Fruit fly (Drosophila melanogaster) whole organism: ENCODE data around the gene CG9577.
"Not testable (repeated sequence)": the region's sequence is repeated elsewhere in the genome, so short reads cannot be mapped to it uniquely, and the experiment has no call there.

ENCODE experiments used
- CG8478 ChIP-seq: fragments of >200 bp; optimal IDR thresholded peaks from 2 replicates; lab custom pipeline; 2018; ENCODE audit warnings: inconsistent platforms
- Dll ChIP-seq: fragments of >200 bp; optimal IDR thresholded peaks from 2 replicates; lab custom pipeline; 2017
- EcR ChIP-seq, 2 experiments: fragments of >200 bp; optimal IDR thresholded peaks; 2 replicates each; lab custom pipeline; 2017; ENCODE audit warnings: missing biosample characterization in 2 of 2, missing genetic modification characterization in 2 of 2, missing genetic modification reagents in 2 of 2
- pan ChIP-seq: fragments of >200 bp; optimal IDR thresholded peaks from 2 replicates; lab custom pipeline; 2017
- psq ChIP-seq: fragments of >200 bp; optimal IDR thresholded peaks from 2 replicates; lab custom pipeline; 2017
- usp ChIP-seq: fragments of >200 bp; optimal IDR thresholded peaks from 2 replicates; lab custom pipeline; 2017; ENCODE audit warnings: missing biosample characterization, missing genetic modification characterization, mixed read lengths

Gene CG9577

DNA sequence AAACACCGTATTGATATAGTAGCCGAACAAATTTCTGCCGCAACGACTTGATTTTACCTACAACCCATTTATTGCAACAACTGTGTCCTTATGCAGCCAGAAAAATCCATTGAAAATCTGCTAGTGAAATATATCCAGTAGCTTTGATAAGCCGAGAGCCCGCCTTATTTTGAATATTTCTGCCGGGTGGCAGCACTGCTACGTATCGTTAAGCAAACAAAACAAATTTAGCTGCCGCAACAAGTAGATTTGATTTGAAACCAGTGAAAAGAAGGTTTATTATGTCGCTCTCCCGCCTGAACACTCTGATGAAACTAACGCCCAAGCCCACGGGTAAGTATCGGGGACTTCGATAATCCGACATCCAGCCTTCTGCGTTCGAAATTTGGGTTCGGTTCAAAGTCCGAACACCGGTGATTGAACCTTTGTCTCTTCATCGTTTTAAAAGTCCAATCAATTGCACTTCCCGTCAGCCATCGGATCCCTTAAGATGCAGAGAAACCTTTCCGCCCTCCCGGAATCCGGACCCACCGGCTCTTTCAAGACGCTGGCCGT, at the start of gene CG9577:
Gene CG9577, plus strand, starts transcription at position 190 of the 555 bp plus-strand sequence.
- no peak for TF ChIP-seq Dll
- TF ChIP-seq psq: no peak
- no peak for TF ChIP-seq pan

DNA sequence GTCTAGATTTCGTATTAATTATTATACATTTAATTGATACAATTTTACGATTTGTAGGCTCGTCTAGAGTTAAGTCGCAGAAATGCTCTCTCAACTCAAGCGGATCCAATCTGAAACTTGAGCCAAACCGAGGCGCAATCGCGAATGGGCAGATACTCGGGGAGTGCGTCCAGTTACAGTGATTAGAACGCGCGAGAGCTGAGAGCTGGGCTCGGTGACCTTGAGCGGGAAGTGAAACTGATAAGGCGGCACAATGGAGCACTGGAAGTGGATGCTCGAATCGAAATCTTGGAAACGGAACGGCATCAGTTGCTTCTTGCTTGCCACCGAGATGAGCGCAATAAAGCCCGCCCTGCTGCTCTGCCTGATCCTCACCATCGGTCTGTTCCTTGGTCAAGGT, 44.3 kb upstream of the CG9577 start, which contains the start of gene CG34331:
Gene CG34331, plus strand, starts transcription at position 301 of the 400 bp plus-strand sequence.
- no peak for TF ChIP-seq Dll
- no peak for TF ChIP-seq usp (GFP tag; lab: Kevin White, UChicago)
- no peak for TF ChIP-seq psq
- TF ChIP-seq pan: no peak

DNA sequence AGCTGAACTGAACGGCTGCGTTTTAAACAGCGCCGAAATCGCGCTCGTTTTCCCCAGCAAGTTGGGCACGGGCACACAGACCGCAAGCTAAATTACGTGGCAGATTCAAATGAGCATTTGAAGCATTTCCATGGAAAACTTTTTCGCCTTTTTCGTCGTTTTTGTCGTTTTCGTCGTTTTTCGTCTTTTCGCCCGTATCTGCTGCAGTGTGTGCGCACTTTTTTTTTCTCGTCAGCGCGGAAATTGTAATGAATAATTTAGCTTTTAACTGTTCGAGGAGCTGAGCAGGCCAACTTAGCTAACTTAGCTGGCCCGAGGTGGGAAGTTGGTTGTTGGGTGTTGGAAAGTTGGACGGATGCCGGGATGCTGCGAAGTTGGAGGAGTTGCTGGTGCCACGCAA, 36.9 kb upstream of the CG9577 start:
- TF ChIP-seq psq (no peak), usp (GFP tag; lab: Kevin White, UChicago) (no peak), EcR (GFP tag; optimal IDR thresholded peaks at IDR 0.05; lab: Kevin White, UChicago) (no peak), Dll (no peak), pan (no peak), CG8478 (lab: Kevin White, UChicago) (no peak)

DNA sequence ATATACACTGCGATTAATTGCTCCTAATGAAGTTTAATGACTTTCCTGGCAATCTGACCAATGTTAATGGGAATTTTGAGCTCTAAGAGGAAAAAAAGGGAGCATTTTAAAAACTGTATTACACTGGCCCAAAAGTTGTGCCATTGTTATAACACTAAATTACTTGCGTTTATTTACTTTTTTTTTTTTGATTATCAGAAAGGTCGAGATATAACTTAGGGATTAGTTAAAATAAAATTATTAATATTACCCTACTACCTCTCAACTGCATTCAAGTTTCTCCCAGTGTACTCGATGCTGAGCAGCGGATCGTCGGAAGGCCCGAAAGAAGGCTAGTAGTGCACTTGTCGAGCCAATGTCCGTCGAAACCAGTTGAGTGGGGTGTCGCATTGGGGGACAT, 36.0 kb upstream of the CG9577 start:
- TF ChIP-seq EcR (GFP tag; optimal IDR thresholded peaks at IDR 0.05; lab: Kevin White, UChicago) (no peak), Dll (no peak)

DNA sequence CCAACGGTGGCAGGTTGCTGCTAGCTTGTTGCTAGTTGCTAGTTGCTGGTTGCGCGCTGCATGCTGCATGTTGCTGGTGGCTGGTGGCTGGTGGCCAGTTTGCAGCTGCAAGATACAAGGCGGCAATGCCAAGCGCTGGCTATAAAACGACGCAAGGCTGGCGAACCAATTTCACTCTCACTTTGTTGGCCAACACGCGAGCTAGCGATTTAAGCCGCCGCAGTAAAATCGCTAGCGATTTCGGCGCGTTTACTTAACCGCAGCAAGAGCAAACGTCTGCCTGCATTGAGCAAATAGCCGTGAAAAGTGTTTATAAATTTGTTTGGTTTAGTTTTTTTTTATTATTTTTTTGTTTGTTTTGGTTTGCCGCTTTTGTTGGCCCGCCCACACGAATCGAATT, 33.0 kb upstream of the CG9577 start, which contains the start of gene CG15322:
Gene CG15322, plus strand, starts transcription at position 148 of the 400 bp plus-strand sequence.
- TF ChIP-seq CG8478 (lab: Kevin White, UChicago): no peak
- TF ChIP-seq EcR (GFP tag; optimal IDR thresholded peaks at IDR 0.05; lab: Kevin White, UChicago): no peak
- TF ChIP-seq psq: no peak
- no peak for TF ChIP-seq pan
- no peak for TF ChIP-seq usp (GFP tag; lab: Kevin White, UChicago)
- TF ChIP-seq Dll: no peak

DNA sequence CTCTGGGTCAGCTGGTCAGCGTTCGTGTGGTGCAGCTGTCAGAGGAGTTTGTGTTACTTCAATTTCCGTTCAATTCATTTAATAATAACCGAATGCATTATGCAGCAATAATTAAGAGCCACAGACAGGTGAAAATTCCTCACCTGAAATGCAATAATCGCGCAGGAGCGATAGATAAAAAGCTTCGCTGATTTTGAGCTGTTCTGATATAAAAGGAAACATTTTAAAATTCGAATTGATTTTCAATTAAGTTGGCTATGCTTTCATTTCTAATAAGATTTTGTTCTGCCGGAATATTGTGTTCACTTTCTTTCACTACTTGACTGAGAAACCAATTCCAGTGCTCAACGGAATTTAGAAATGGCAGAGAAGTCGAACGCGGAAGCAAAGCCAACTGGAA, 27.0 kb upstream of the CG9577 start, which contains the start of gene CG42583:
Gene CG42583, plus strand, starts transcription at position 301 of the 400 bp plus-strand sequence.
- TF ChIP-seq psq (no peak), usp (GFP tag; lab: Kevin White, UChicago) (no peak), EcR (GFP tag; optimal IDR thresholded peaks at IDR 0.05; lab: Kevin White, UChicago) (no peak), CG8478 (lab: Kevin White, UChicago) (no peak), Dll (no peak), pan (no peak)

DNA sequence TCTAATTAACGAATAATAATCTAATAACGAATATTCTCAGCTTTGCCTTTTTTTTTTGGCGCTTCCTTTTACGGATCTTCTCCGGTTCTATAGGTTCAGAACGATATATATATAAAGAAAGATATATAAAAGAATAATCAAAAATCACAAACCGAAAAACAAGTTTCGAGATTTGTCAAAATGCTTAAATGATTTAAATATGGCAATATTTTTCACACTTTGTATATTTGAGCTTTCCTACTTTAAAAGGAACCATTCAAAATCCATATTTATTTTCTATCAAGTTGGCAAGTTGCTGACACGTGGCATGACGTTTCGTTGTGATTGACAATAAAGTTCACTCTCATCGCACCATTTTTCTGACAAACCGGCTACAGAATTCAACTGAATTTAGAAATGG, 25.8 kb upstream of the CG9577 start, which contains the start of gene CG34332:
Gene CG34332, plus strand, starts transcription at position 301 of the 400 bp plus-strand sequence.
- TF ChIP-seq CG8478 (lab: Kevin White, UChicago) (no peak), pan (no peak), Dll (no peak), usp (GFP tag; lab: Kevin White, UChicago) (no peak), EcR (GFP tag; optimal IDR thresholded peaks at IDR 0.05; lab: Kevin White, UChicago) (no peak), psq (no peak)

DNA sequence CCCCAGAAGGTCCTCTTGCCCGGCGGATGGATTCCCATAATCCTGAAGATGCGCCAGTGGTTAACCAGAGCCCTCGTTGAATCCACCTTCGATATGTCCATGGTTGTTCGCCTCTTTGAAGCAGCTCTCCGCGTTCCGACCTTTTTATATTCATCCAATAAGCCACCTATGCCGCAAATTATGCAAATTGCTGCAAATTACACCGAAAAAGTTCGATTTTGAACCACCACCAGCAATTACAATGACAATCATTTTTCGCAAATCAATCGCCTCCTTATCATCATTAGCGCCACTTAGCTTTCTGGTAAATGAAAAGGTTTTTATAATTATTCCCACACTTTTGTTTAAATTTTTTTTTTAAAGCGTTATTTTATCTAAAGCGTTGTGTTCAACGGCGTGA, 23.4 kb upstream of the CG9577 start, which contains the start of gene Or19a:
Gene Or19a, minus strand, starts transcription at position 101 of the 400 bp plus-strand sequence.
- not testable (repeated sequence) for TF ChIP-seq pan; EcR (GFP tag; optimal IDR thresholded peaks at IDR 0.05; lab: Kevin White, UChicago); psq

DNA sequence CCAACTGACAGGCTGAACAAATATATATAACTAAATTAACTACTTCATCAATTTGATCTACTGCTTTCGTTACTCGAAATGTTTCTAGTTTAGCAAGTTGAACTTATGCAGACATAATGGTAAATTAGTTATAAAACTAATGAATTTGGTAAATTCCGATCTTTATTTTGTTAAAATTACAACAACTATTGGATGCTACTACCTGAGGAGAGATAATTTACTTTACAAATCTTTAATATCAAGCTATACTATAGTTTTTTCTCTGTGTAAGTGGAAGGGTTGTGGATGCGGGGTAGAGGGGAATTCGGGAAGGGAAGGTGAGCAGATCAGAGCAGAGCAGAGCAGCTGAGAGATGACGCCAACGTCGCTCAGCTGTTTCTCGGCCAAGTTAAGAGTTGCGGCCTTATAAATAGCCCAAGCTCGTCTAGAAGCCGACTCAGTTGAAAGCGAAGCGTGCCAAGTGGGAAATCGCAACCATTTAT, 18.7 kb upstream of the CG9577 start, which contains the start of gene aspr:
Gene aspr, plus strand, starts transcription at position 432 of the 482 bp plus-strand sequence.
- TF ChIP-seq CG8478 (lab: Kevin White, UChicago): no peak
- no peak for TF ChIP-seq pan
- no peak for TF ChIP-seq psq
- no peak for TF ChIP-seq Dll
- TF ChIP-seq usp (GFP tag; lab: Kevin White, UChicago): no peak
- no peak for TF ChIP-seq EcR (GFP tag; optimal IDR thresholded peaks at IDR 0.05; lab: Kevin White, UChicago)

DNA sequence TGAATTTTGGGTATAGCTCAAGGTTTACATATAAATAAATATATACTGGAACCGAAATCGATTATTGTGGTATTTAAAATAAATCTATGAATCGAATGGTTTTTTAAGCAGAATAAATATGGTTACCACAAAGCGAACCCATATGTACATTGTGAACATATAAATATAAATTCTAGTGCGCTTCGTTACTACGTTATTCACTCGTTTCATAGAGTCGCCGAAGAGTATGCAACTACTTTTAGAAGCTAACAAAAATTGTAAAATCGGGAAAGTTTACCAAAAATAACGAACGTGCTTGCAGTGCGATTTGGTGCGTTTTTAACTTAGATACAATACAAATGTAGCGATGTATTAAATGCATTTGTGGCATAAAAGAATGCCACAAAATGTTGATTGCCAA, 10.5 kb upstream of the CG9577 start:
- TF ChIP-seq usp (GFP tag; lab: Kevin White, UChicago) (no peak), pan (no peak), CG8478 (lab: Kevin White, UChicago) (no peak), Dll (no peak), EcR (GFP tag; optimal IDR thresholded peaks at IDR 0.05; lab: Kevin White, UChicago) (no peak), psq (no peak)

DNA sequence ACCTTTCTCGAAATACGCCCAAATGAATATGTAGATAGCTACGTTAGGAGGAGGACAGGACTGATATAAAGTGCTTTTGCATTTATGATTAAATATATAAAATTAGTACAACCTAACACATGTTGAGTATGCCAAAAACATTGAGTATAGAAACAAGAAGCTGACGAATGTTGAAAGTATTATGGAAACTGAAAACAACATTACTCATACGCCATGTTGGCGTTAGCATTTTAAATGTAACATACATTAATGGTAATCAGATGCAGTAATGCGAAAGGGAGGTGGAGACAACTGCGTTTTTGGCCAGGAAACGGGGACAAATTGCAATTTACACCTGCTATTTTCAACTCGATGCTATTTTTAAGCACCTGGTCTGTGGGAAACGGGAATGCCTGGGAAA, 8.0 kb upstream of the CG9577 start:
- TF ChIP-seq Dll: no peak
- no peak for TF ChIP-seq pan
- TF ChIP-seq CG8478 (lab: Kevin White, UChicago): no peak
- no peak for TF ChIP-seq EcR (GFP tag; optimal IDR thresholded peaks at IDR 0.05; lab: Kevin White, UChicago)
- TF ChIP-seq usp (GFP tag; lab: Kevin White, UChicago): no peak
- no peak for TF ChIP-seq psq

DNA sequence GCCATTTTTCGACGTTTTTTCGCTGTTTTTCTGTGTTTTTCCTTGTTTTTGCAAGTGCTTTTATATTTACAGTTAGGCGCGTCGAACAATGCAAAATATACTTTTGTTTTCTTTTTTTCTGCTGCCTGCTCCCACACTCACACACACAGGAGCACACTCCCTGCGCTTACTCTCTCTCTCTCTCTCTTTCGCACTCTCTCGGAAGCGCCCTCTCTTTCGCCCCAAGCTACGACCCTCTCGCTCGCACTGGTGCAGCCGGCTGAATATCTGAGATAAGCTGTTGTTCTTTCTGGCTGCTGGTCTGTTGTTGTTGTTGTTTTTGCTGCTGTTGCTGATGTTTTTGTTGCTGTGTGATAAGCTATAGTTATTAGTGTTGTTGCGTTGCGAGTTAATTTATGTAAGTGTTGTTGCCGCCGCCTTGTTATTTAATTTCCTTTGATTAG, 7.5 kb upstream of the CG9577 start:
- TF ChIP-seq psq (no peak), CG8478 (lab: Kevin White, UChicago) (peak; percentile 90), pan (no peak), Dll (peak; percentile 67)

DNA sequence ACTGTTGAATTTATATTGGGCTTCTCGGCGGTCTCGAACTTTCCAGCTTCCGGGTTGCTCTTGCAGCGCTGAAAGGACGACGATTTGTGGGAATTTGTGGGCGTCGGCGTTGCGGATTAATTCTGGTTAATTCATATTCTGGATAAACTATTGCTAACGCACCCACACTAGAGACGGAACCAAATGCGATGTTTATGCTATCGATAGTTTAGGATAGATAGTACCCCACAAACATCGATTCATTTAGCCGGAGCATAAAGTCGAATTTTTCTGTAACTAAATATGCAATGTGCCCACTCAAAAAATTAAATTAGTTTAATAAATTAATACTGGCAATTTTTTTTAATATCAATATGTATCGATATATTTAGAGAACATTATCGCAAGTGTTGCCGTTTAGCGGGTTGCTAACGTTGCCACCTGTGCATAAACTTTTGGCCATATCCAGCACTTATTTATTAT, 6.8 kb upstream of the CG9577 start, which contains the start of gene Rab35:
Gene Rab35, minus strand, starts transcription at position 194 of the 462 bp plus-strand sequence.
- no peak for TF ChIP-seq psq
- no peak for TF ChIP-seq usp (GFP tag; lab: Kevin White, UChicago)
- no peak for TF ChIP-seq EcR (GFP tag; optimal IDR thresholded peaks at IDR 0.05; lab: Kevin White, UChicago)
- no peak for TF ChIP-seq CG8478 (lab: Kevin White, UChicago)
- TF ChIP-seq Dll: no peak
- TF ChIP-seq pan: no peak
